Worm (Caenorhabditis elegans): ENCODE results near the gene Y50D4A.1.
A peak's percentile ranks its signal among the peaks of the same experiment; 100 is the strongest.

Gene Y50D4A.1

DNA sequence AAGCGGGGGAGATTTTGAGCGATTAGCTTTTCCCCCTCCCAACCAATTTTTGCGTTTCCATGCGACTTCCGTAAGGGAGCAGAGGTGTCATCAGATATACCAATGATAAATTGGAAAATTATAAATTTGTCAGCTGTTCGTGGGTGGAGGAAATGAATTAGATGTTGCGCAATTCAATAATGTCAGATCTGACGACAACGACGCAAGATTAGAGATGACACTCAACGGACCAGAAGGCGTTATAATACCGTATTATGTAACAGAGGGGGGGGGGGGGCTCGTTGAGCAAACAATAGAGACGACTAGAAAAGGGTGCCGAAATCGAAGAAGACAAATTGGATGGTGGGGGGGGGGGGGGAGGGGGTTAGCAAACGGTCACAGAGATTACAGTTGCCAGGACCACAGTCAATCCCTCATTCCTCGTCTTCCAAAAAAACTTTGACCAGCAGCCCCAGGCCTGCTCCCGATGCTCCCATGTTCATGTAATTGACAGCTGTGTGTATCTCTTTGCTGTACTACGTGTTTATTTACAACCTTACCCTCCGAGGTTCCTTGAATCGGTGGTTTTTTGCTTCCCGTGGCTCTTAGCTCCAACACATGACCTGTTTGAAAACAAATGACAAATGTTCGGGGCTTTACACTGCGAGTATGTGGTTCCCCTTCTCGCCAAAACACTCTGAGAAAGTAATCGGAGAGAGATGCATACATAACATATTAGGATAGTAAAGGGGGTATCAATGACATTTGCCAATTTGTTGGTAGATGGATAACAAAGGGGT, 21.4 kb downstream of the Y50D4A.1 start:
- TF ChIP-seq ztf-1 (GFP tag; conservative IDR thresholded peaks at IDR 0.05) (no peak), nhr-12 (tag; optimal IDR thresholded peaks at IDR 0.05) (no peak), sma-3 (GFP tag; optimal IDR thresholded peaks at IDR 0.05) (no peak), mdl-1 (tag; optimal IDR thresholded peaks at IDR 0.05) (no peak), nhr-129 (tag; optimal IDR thresholded peaks at IDR 0.05) (peak; percentile 66), mab-5 (tag; optimal IDR thresholded peaks at IDR 0.05) (peak; percentile 32), aly-2 (tag; optimal IDR thresholded peaks at IDR 0.05) (no peak), unc-62 (GFP tag; optimal IDR thresholded peaks at IDR 0.05) (no peak), lin-39 (tag; optimal IDR thresholded peaks at IDR 0.05) (peak; percentile 23), elt-1 (tag; optimal IDR thresholded peaks at IDR 0.05) (no peak), ztf-11 (tag; optimal IDR thresholded peaks at IDR 0.05) (no peak), C34F6.9 (tag; optimal IDR thresholded peaks at IDR 0.05) (no peak), unc-55 (GFP tag; optimal IDR thresholded peaks at IDR 0.05) (no peak), lsy-2 (tag; optimal IDR thresholded peaks at IDR 0.05) (peak in 1 of 2 experiments; percentile 17)

DNA sequence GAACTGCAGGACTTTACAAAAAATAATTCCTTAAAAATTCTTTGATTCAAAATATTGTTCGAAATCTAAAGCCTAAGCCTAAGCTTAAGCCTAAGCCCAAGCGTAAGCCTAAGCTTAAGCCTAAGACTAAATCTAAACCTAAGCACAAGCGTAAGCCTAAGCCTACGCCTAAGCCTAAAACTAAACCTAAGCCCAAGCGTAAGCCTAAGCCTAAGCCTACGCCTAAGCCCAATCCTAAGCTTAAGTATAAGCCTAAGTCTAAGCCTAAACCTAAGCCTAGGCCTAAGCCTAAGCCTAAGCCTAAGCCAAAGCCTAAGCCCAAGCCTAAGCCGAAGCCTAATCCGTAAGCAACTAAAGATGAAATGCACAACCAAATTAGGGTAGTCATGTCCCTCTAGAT, 22.9 kb downstream of the Y50D4A.1 start:
- TF ChIP-seq nhr-129 (tag; optimal IDR thresholded peaks at IDR 0.05) (no peak), unc-55 (GFP tag; optimal IDR thresholded peaks at IDR 0.05) (no peak), ztf-4 (tag; optimal IDR thresholded peaks at IDR 0.05) (no peak), lsy-2 (tag; optimal IDR thresholded peaks at IDR 0.05) (no peak), unc-62 (GFP tag; optimal IDR thresholded peaks at IDR 0.05) (no peak), ama-1 (optimal IDR thresholded peaks at IDR 0.05) (no peak), alr-1 (tag; optimal IDR thresholded peaks at IDR 0.05) (no peak), snpc-4 (tag; optimal IDR thresholded peaks at IDR 0.05) (no peak), nhr-237 (tag; optimal IDR thresholded peaks at IDR 0.05) (no peak), nhr-11 (tag; optimal IDR thresholded peaks at IDR 0.05) (no peak), sem-4 (tag; optimal IDR thresholded peaks at IDR 0.05) (no peak), nhr-10 (tag; optimal IDR thresholded peaks at IDR 0.05) (no peak), nhr-6 (tag; optimal IDR thresholded peaks at IDR 0.05) (no peak)

DNA sequence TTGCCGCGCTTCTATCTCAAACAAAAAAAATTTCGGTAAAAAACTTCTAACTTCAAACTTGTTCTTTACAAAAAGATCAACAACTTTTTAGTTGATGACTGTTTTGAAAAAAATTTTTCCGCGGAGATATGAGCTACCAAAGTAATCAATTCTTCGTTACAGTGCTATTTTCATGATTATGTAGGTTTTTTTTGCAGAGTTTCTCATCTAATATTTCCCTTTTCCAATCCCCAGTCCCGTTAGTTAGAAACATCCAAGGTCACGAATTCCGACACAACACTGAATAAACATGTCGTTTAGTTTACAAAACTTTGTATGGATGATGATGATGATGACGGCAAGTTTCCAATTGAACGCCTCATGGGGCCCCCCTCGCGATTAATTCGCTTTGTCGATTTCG, 24.9 kb downstream of the Y50D4A.1 start:
- TF ChIP-seq nhr-23 (tag; optimal IDR thresholded peaks at IDR 0.05) (no peak), sma-3 (GFP tag; optimal IDR thresholded peaks at IDR 0.05) (no peak), aly-2 (tag; optimal IDR thresholded peaks at IDR 0.05) (no peak), ztf-11 (tag; optimal IDR thresholded peaks at IDR 0.05) (no peak), dmd-4 (tag; optimal IDR thresholded peaks at IDR 0.05) (no peak), skn-1 (tag; optimal IDR thresholded peaks at IDR 0.05) (no peak), snpc-4 (tag; optimal IDR thresholded peaks at IDR 0.05) (no peak), nhr-25 (tag; optimal IDR thresholded peaks at IDR 0.05) (no peak), peb-1 (tag; optimal IDR thresholded peaks at IDR 0.05) (no peak), nhr-21 (tag; optimal IDR thresholded peaks at IDR 0.05) (no peak), F13H6.1 (tag; optimal IDR thresholded peaks at IDR 0.05) (no peak), elt-3 (tag; optimal IDR thresholded peaks at IDR 0.05) (no peak), ztf-4 (tag; optimal IDR thresholded peaks at IDR 0.05) (no peak), Y55F3AM.14 (GFP tag; optimal IDR thresholded peaks at IDR 0.05) (no peak)

DNA sequence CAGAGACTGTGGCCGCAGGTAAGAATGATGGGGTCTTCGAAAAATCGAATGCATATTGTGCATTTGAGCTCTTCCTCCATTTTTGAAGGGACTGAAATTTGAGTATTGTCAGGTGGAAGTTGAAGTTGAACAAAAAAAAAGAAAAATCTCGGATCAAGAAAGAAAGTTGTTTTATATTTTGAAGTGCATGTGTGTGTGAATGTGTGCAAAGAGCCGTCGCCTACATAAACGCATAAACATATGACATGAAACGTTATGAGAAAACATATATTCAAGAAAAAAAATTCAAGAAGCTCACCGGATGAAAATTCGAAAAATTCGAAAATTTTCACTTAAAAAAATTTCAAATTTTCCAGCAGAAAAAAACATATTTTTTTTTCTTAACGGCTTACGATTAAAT, 27.7 kb downstream of the Y50D4A.1 start, which contains the start of gene madd-2:
Gene madd-2, minus strand, starts transcription at position 101 of the 400 bp plus-strand sequence.
- TF ChIP-seq elt-3 (tag; optimal IDR thresholded peaks at IDR 0.05): no peak
- no peak for TF ChIP-seq sma-9 (GFP tag; optimal IDR thresholded peaks at IDR 0.05)
- no peak for TF ChIP-seq sma-9 (tag; optimal IDR thresholded peaks at IDR 0.05)
- TF ChIP-seq R02D3.7 (tag; optimal IDR thresholded peaks at IDR 0.05): no peak
- no peak for TF ChIP-seq elt-1 (tag; optimal IDR thresholded peaks at IDR 0.05)
- no peak for TF ChIP-seq Y55F3AM.14 (GFP tag; optimal IDR thresholded peaks at IDR 0.05)
- no peak for TF ChIP-seq ceh-82 (tag; optimal IDR thresholded peaks at IDR 0.05)
- TF ChIP-seq ama-1 (optimal IDR thresholded peaks at IDR 0.05): no peak
- no peak for TF ChIP-seq nhr-25 (tag; optimal IDR thresholded peaks at IDR 0.05)
- TF ChIP-seq sma-3 (GFP tag; optimal IDR thresholded peaks at IDR 0.05): no peak
- TF ChIP-seq nhr-129 (tag; optimal IDR thresholded peaks at IDR 0.05): no peak
- TF ChIP-seq nhr-77 (tag; optimal IDR thresholded peaks at IDR 0.05): no peak
- no peak for TF ChIP-seq dmd-4 (tag; optimal IDR thresholded peaks at IDR 0.05)
- no peak for TF ChIP-seq crh-2 (tag; optimal IDR thresholded peaks at IDR 0.05)
- no peak for TF ChIP-seq nhr-11 (tag; optimal IDR thresholded peaks at IDR 0.05)
- TF ChIP-seq zag-1 (tag; optimal IDR thresholded peaks at IDR 0.05): no peak

Data from whole organism, L2 larva.